Worm (Caenorhabditis elegans): ENCODE data around the gene cutl-4.
A peak's percentile ranks its signal among the peaks of the same experiment; 100 is the strongest.

The cutl-4 gene

DNA sequence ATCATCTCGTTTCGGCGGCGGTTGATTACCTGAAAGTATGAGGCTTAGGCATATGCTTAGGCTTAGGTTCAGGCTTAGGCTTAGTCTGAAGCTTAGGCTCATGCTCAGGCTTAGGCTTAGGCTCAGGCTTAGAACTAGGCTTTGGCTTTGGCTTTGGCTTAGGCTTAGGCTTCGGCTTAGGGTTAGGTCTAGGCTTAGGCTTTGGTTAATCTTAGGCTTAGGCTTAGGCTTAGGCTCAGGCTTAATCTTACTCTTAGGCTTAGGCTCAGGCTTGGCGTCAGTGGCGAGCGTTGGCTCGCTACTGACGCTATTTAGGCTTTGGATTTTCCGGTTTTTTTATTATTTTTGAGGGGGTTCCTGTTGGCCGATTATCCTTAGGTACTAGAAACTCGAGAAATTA lies 4.1 kb upstream of the cutl-4 start:
- TF ChIP-seq spr-1 (tag; optimal IDR thresholded peaks at IDR 0.05) (no peak), hlh-30 (tag; optimal IDR thresholded peaks at IDR 0.05; ENCODE audit: insufficient read depth) (no peak)

DNA sequence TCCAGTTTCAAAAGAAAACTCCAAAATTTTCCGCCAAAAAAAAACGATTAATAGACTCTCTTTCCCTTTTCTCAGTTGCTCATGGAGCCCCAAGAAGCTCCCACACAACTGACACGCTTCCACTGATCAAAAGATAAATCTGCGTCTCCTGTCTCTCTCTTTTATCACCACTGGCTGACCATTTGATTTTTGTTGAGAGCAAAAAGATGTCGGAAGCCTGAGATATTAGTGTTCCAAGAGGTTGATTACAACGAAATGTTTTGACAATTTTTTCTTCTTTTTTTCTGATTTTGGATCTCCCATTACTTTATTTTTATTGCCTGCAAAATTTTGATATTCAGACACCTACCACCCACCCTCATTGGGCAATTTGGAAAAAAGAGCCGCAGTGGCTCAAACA lies 7.2 kb downstream of the cutl-4 start, which contains the start of gene twk-42:
Gene twk-42 (minus strand): TSS at position 101 of the 400 bp plus-strand sequence.
- TF ChIP-seq ceh-28 (tag; optimal IDR thresholded peaks at IDR 0.05) (no peak), nhr-28 (tag; optimal IDR thresholded peaks at IDR 0.05) (no peak)

DNA sequence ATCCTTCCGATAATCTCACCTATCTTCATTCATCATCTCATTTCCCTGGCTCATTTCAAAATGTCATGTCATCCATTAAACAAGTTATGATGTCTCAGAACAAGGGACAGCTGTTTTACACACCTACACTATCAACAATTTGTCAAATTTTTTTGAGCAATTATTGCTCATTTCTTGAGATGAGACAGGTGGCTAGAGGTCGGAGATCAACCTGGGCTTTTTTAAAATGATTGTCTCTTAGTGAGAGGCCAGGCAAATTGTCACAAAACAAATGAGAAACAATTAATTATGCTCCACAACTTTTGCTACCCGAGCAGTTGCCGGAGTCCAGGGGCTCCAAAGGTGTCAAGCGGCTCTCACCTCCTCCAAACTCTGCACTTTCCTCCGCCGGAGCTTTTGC lies 10.9 kb downstream of the cutl-4 start:
- TF ChIP-seq F49E8.2 (tag; optimal IDR thresholded peaks at IDR 0.05; ENCODE audit: borderline replicate concordance): no peak
- TF ChIP-seq daf-16 (GFP tag; optimal IDR thresholded peaks at IDR 0.05): peak in 1 of 2 experiments; percentile 40
- TF ChIP-seq daf-16 (tag; optimal IDR thresholded peaks at IDR 0.05): no peak
- no peak for TF ChIP-seq ceh-32 (tag; optimal IDR thresholded peaks at IDR 0.05; ENCODE audit: poor library complexity)
- TF ChIP-seq nhr-11 (tag; optimal IDR thresholded peaks at IDR 0.05): peak; percentile 60
- peak in 1 of 2 experiments; percentile 96 for TF ChIP-seq unc-62 (GFP tag; optimal IDR thresholded peaks at IDR 0.05 in 1 of 2)
- TF ChIP-seq unc-62 (tag; optimal IDR thresholded peaks at IDR 0.05): no peak
- 0 out of 2 replicates have a peak, but pooled peaks have one; percentile 29 for TF ChIP-seq ceh-20 (GFP tag; IDR thresholded peaks at IDR 0.05)
- peak; percentile 38 for TF ChIP-seq hlh-11 (tag; optimal IDR thresholded peaks at IDR 0.05)

DNA sequence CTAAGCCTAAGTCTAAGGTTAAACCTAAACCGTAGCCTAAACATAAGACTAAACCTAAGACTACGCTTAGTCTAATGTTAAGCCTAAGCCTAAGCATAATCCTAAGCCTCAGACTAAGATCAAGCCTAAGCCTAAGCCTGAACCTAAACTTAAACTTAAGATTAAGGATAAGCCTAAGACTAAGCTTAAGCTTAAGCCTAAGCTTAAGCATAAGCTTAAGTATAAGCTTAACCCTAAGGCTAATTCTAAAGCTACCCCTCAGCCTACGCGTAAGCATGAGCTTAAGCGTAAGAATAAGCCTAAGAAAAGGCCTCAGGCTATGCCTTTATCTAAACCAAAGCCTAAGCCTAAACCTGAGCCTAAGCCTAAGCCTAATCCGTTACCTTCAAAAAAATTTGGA lies 11.4 kb downstream of the cutl-4 start:
- TF ChIP-seq F44E2.7 (GFP tag; IDR thresholded peaks at IDR 0.05) (no peak), mdl-1 (tag; optimal IDR thresholded peaks at IDR 0.05) (no peak), nhr-237 (tag; optimal IDR thresholded peaks at IDR 0.05) (no peak)

DNA sequence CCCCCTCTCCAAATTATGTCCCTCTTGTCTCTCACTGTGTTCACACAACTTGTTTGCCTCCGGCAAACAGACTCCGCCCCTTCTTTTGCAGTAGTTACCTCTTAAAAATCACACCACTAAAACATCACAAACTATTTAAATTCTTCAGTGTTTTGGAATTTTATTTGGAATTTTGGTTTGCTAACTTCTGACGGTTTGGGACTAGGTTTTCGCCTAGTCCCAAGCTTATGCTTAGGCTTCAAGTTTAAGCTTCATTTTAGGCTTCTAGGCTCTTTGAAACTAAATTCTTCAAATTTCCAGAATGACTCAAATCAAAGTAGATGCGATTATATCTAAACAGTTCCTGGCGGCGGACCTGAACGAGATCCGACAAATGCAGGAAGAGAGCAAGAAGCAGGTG lies 15.0 kb downstream of the cutl-4 start, which contains the start of gene fat-5:
Gene fat-5 (plus strand): TSS at position 301 of the 400 bp plus-strand sequence.
- TF ChIP-seq nhr-41 (GFP tag; IDR thresholded peaks at IDR 0.05) (no peak), aha-1 (tag) (peak; percentile 41)

DNA sequence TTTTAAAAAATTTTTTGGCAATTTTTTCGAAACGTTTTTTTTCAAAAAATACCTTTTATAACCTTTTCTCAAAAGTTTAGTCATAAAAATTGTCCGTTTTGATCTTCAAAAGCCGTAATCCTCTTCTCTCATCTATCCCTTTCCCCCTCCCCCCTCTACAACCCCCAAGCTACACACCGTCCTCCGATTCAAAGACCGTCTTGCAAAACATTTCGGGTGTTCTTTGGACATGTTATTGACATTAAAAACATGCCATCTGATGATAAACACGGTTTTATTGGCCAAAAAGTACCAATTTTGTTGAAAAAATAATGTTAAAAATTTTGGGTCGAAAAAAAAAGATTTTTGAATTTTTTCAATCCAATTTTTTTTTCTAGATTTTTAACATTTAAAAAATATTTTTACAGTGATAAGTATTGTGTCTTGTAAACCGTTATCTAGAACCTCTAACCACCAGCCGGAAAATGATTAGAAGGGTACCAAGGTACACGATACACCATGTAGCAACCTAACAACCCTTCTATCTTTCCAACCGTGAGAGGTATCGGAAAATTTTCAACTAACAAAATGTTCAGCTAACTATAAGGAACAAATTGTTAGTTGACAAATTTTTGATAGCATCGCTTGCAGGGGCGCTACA lies 16.4 kb downstream of the cutl-4 start:
- TF ChIP-seq rbr-2 (tag; optimal IDR thresholded peaks at IDR 0.05) (no peak), dpl-1 (GFP tag; optimal IDR thresholded peaks at IDR 0.05) (no peak), dmd-6 (GFP tag; IDR thresholded peaks at IDR 0.05) (no peak), hlh-11 (tag; optimal IDR thresholded peaks at IDR 0.05) (peak; percentile 29), tag-97 (GFP tag; IDR thresholded peaks at IDR 0.05) (no peak), set-16 (GFP tag; IDR thresholded peaks at IDR 0.05) (no peak), nhr-6 (tag; optimal IDR thresholded peaks at IDR 0.05) (no peak), aha-1 (tag) (no peak), pqm-1 (tag; optimal IDR thresholded peaks at IDR 0.05) (no peak), daf-8 (GFP tag; IDR thresholded peaks at IDR 0.05) (no peak), daf-16 (GFP tag; optimal IDR thresholded peaks at IDR 0.05) (no peak), daf-16 (tag; optimal IDR thresholded peaks at IDR 0.05) (peak; percentile 91), nhr-28 (tag; optimal IDR thresholded peaks at IDR 0.05) (peak; percentile 36), lir-3 (tag; optimal IDR thresholded peaks at IDR 0.05) (no peak), F37D6.2 (tag; optimal IDR thresholded peaks at IDR 0.05) (no peak), nhr-237 (tag; optimal IDR thresholded peaks at IDR 0.05) (no peak), ces-1 (GFP tag; optimal IDR thresholded peaks at IDR 0.05) (no peak), lim-7 (GFP tag; IDR thresholded peaks at IDR 0.05) (no peak), lsy-2 (tag; optimal IDR thresholded peaks at IDR 0.05) (no peak), ctbp-1 (GFP tag; IDR thresholded peaks at IDR 0.05) (no peak), hlh-30 (tag; optimal IDR thresholded peaks at IDR 0.05; ENCODE audit: insufficient read depth) (no peak), nhr-11 (tag; optimal IDR thresholded peaks at IDR 0.05) (peak; percentile 3)

All from whole organism, L4 larva.